Fruit fly (Drosophila melanogaster): ENCODE data around the gene Elp4.

DNA sequence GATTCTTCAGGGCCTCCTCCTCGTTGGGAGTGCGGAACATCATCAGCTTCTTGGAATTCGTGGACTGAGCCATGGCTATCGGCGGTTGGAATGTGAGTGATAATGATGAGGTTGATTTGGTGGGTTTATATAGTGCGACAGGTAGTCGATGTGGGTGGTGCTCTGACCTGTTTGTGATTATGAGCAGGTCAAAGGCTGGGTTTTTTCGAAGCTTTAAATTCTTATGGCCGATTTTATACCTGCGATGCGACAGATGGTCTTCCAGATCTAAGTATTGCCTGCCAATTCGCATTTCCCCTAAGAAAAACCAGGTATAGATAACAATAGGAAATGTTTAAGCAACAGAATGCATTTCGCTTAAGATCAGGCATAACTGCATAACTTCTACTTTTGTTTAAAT lies 26.8 kb downstream of the Elp4 start, which contains the start of gene CG14014:
- TF ChIP-seq CTCF (optimal IDR thresholded peaks at IDR 0.05) (no peak), CG8478 (optimal IDR thresholded peaks at IDR 0.05) (no peak)

Measured in S2 (cell line).